Worm (Caenorhabditis elegans): ENCODE data around the gene cwf-19L1.

DNA sequence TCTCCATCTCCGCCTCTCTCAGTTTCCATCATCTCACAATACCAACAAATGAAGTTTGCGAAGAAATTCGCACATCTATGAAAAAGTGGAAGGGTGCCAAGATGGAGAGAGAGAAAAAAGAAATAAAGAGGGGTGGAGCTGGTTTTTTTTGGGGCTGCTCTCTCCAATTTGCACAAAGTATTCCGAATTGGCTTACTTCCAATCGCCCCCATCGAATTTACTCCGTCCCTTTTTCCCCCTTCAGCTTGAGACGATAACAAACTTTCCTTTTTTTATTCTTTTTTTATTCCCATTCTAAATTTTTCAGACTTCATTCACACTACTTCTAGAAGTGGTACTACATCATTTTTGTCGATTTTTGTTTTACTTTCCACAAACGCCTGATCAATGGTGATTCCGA is 23.5 kb downstream of the cwf-19L1 start, which contains the start of gene exp-2:
- TF ChIP-seq egl-27 (tag; optimal IDR thresholded peaks at IDR 0.05): no peak
- no peak for TF ChIP-seq nhr-237 (tag; optimal IDR thresholded peaks at IDR 0.05)
- no peak for TF ChIP-seq nhr-42 (GFP tag; IDR thresholded peaks at IDR 0.05)
- no peak for TF ChIP-seq F26F4.8 (GFP tag; conservative IDR thresholded peaks at IDR 0.05)
- TF ChIP-seq mdl-1 (tag; optimal IDR thresholded peaks at IDR 0.05): no peak
- TF ChIP-seq ceh-44 (GFP tag; IDR thresholded peaks at IDR 0.05): no peak
- TF ChIP-seq dmd-6 (GFP tag; IDR thresholded peaks at IDR 0.05): no peak
- TF ChIP-seq fkh-10 (GFP tag; optimal IDR thresholded peaks at IDR 0.05): no peak
